Fruit fly (Drosophila melanogaster): ENCODE measurements around the gene CG1208.

Gene CG1208

DNA sequence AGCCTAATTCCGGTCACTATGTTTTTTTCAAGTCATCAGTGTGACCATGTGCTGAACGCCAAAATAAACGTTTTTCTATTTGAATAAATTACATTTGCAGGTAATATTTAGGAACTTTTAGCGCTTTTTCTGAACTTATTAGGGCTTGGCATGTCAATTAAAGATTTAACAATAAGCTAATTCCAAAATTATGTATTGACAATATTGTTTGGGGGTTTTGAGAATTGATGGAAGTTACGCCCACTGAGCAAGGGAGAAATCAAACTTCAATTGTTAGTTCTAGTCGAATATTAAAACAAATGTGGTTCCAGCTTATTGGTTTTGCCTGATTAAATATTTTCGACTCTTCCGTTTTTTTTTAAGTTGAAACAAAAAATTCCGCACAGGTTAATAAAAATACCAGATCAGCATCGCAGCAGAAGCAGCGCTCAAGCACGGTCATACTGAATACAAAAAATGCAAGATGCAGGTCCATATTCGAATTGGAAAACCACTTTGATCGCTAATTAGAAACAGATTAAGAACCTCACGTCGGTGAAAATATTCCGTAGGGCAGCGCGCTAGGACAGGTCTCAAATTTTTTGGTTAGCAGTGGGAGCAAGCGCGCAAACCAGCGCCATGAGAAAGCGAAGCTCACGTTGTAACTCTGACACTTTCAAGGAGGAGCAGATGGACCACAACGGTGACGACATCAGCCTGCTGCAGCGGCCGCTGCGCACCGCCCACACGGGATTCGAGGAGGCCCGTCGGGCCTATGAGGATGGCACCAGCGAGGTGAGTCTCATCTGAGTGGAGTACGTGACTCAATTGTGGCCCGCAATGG lies 37.0 kb upstream of the CG1208 start, which contains the start of the genes PSMG1 and CG10979:
TSS of gene PSMG1 (minus strand) at position 51 of the 823 bp plus-strand sequence.
TSS of gene CG10979 (plus strand) at position 439 of the 823 bp plus-strand sequence.
- TF ChIP-seq Xbp1 (GFP tag; optimal IDR thresholded peaks at IDR 0.05) (no peak), gem (tag; optimal IDR thresholded peaks at IDR 0.05) (no peak), hkb (optimal IDR thresholded peaks at IDR 0.05) (no peak), hkb (GFP tag; IDR thresholded peaks at IDR 0.05) (no peak), CG8765 (GFP tag; IDR thresholded peaks at IDR 0.05) (no peak), CkIIα-i1 (GFP tag; IDR thresholded peaks at IDR 0.05) (no peak), wdn (GFP tag; IDR thresholded peaks at IDR 0.05) (no peak), CG7786 (GFP tag; optimal IDR thresholded peaks at IDR 0.05) (no peak), sqz (GFP tag; optimal IDR thresholded peaks at IDR 0.05) (peak; percentile 89), trh (GFP tag; optimal IDR thresholded peaks at IDR 0.05) (no peak), Hmr (GFP tag; optimal IDR thresholded peaks at IDR 0.05) (no peak), CG16863 (GFP tag; optimal IDR thresholded peaks at IDR 0.05) (no peak), Elba2 (GFP tag; optimal IDR thresholded peaks at IDR 0.05) (peak; percentile 79), jigr1 (GFP tag; IDR thresholded peaks at IDR 0.05) (no peak), Adf1 (GFP tag; IDR thresholded peaks at IDR 0.05) (no peak), CG6254 (GFP tag; optimal IDR thresholded peaks at IDR 0.05) (no peak), unc-4 (GFP tag; IDR thresholded peaks at IDR 0.05; ENCODE audit: partially characterized antibody) (no peak), phol (tag; optimal IDR thresholded peaks at IDR 0.05) (peak; percentile 42), CG2712 (tag; optimal IDR thresholded peaks at IDR 0.05) (peak; percentile 11), ato (GFP tag; IDR thresholded peaks at IDR 0.05; ENCODE audit: partially characterized antibody) (no peak), CG8924 (tag; optimal IDR thresholded peaks at IDR 0.05) (no peak), row (GFP tag; IDR thresholded peaks at IDR 0.05) (no peak), lmd (GFP tag; IDR thresholded peaks at IDR 0.05) (no peak), tio (GFP tag; optimal IDR thresholded peaks at IDR 0.05) (no peak), CG8478 (optimal IDR thresholded peaks at IDR 0.05) (no peak), chinmo (GFP tag; IDR thresholded peaks at IDR 0.05; ENCODE audit: partially characterized antibody) (0 out of 4 replicates have a peak, but pooled peaks have one; percentile 50), crp (GFP tag; optimal IDR thresholded peaks at IDR 0.05) (no peak), CG14441 (GFP tag; IDR thresholded peaks at IDR 0.05) (no peak), CG12659 (GFP tag; optimal IDR thresholded peaks at IDR 0.05) (peak; percentile 57), BEAF-32 (GFP tag; optimal IDR thresholded peaks at IDR 0.05) (peak; percentile 47), CG15073 (GFP tag; optimal IDR thresholded peaks at IDR 0.05) (no peak), CoRest (tag; optimal IDR thresholded peaks at IDR 0.05) (peak; percentile 31), Myb (GFP tag; optimal IDR thresholded peaks at IDR 0.05) (peak; percentile 62), Jarid2 (GFP tag; optimal IDR thresholded peaks at IDR 0.05) (no peak), E2f2 (GFP tag; IDR thresholded peaks at IDR 0.05) (peak; percentile 38; the same call in 1 of the 2 replicates), CG4282 (GFP tag; optimal IDR thresholded peaks at IDR 0.05) (no peak), sug (tag; optimal IDR thresholded peaks at IDR 0.05) (no peak), abd-A (tag; optimal IDR thresholded peaks at IDR 0.05) (no peak), vfl (GFP tag; optimal IDR thresholded peaks at IDR 0.05) (no peak), emc (GFP tag; optimal IDR thresholded peaks at IDR 0.05) (no peak), gsb-n (tag; optimal IDR thresholded peaks at IDR 0.05) (no peak), CG1792 (GFP tag; optimal IDR thresholded peaks at IDR 0.05) (no peak), Dref (GFP tag; IDR thresholded peaks at IDR 0.05) (no peak), Hr3 (GFP tag; optimal IDR thresholded peaks at IDR 0.05) (no peak), Sry-δ (GFP tag; optimal IDR thresholded peaks at IDR 0.05) (peak; percentile 4), unpg (GFP tag; optimal IDR thresholded peaks at IDR 0.05) (no peak), CG13424 (tag; optimal IDR thresholded peaks at IDR 0.05) (no peak), CG4424 (GFP tag; optimal IDR thresholded peaks at IDR 0.05) (no peak), hth (optimal IDR thresholded peaks at IDR 0.05) (no peak), ash1 (GFP tag; optimal IDR thresholded peaks at IDR 0.05) (no peak)
